Worm (Caenorhabditis elegans) whole organism, young adult: ENCODE data around the gene rpt-1.

Experiments
- B0019.2 ChIP-seq: fragments of 200-800 bp; sonication (Bioruptor generic); conservative IDR thresholded peaks from 2 replicates; pipeline ENCODE4 v1.3.6; 2022; ENCODE audit warnings: missing genetic modification reagents, missing genetic modification characterization, missing compliant biosample characterization
- B0035.1 ChIP-seq: sonication (generic microtip); optimal IDR thresholded peaks from 2 replicates; lab custom pipeline; 2016; ENCODE audit warnings: missing genetic modification characterization, mild to moderate bottlenecking, missing compliant biosample characterization, missing genotype, missing genetic modification reagents
- B0261.1 ChIP-seq: sonication (generic microtip); optimal IDR thresholded peaks from 2 replicates; lab custom pipeline; 2016; ENCODE audit warnings: mild to moderate bottlenecking, missing genetic modification characterization, moderate library complexity, missing compliant biosample characterization
- F22D6.2 ChIP-seq: sonication (generic microtip); optimal IDR thresholded peaks from 2 replicates; lab custom pipeline; 2016; ENCODE audit warnings: mild to moderate bottlenecking, missing genetic modification characterization, missing compliant biosample characterization
- F39B2.1 ChIP-seq: fragments of 200-800 bp; sonication (Bioruptor generic); IDR thresholded peaks from 2 replicates; pipeline ENCODE4 v1.3.6; 2022; ENCODE audit warnings: missing genetic modification reagents, missing genetic modification characterization, missing compliant biosample characterization
- F49E8.2 ChIP-seq: sonication (generic microtip); optimal IDR thresholded peaks from 3 replicates; lab custom pipeline; 2017; ENCODE audit warnings: missing genetic modification characterization, mild to moderate bottlenecking, missing compliant biosample characterization, antibody characterized with exemption, moderate library complexity; ENCODE audit not compliant: insufficient read depth
- F57A8.1 ChIP-seq: fragments of 200-800 bp; sonication (Bioruptor generic); optimal IDR thresholded peaks from 2 replicates; lab custom pipeline; 2018; ENCODE audit warnings: mild to moderate bottlenecking, missing genetic modification characterization, moderate library complexity, missing compliant biosample characterization
- F57C9.4 ChIP-seq: sonication (generic microtip); optimal IDR thresholded peaks from 2 replicates; lab custom pipeline; 2017; ENCODE audit warnings: mild to moderate bottlenecking, missing genetic modification characterization, missing compliant biosample characterization
- K11D2.4 ChIP-seq: fragments of 200-800 bp; sonication (Bioruptor generic); IDR thresholded peaks from 2 replicates; pipeline ENCODE4 v1.3.6; 2022; ENCODE audit warnings: missing genetic modification reagents, missing genetic modification characterization, missing compliant biosample characterization
- K12H6.12 ChIP-seq: fragments of 200-800 bp; sonication (Bioruptor generic); optimal IDR thresholded peaks from 2 replicates; lab custom pipeline; 2018; ENCODE audit warnings: mild to moderate bottlenecking, missing genetic modification characterization, missing compliant biosample characterization
- T26A5.8 ChIP-seq: sonication (generic microtip); optimal IDR thresholded peaks from 2 replicates; lab custom pipeline; 2016; ENCODE audit warnings: missing genetic modification characterization, missing compliant biosample characterization
- Y53G8AR.9 ChIP-seq: fragments of 200-800 bp; sonication (Bioruptor generic); conservative IDR thresholded peaks from 2 replicates; pipeline ENCODE4 v1.3.6; 2022; ENCODE audit warnings: missing genetic modification reagents, missing genetic modification characterization, missing compliant biosample characterization
- Y79H2A.3 ChIP-seq: fragments of 200-800 bp; sonication (Bioruptor generic); conservative IDR thresholded peaks from 2 replicates; pipeline ENCODE4 v1.3.6; 2022; ENCODE audit warnings: missing genetic modification reagents, missing genetic modification characterization, missing compliant biosample characterization
- ZK185.1 ChIP-seq: sonication (generic microtip); optimal IDR thresholded peaks from 2 replicates; lab custom pipeline; 2016; ENCODE audit warnings: mild to moderate bottlenecking, missing genetic modification characterization, missing compliant biosample characterization; ENCODE audit not compliant: poor library complexity, severe bottlenecking
- bed-2 ChIP-seq: fragments of 200-800 bp; sonication (Bioruptor generic); IDR thresholded peaks from 2 replicates; pipeline ENCODE4 v1.3.6; 2022; ENCODE audit warnings: missing genetic modification reagents, missing genetic modification characterization, missing compliant biosample characterization
- chd-7 ChIP-seq: sonication (generic microtip); optimal IDR thresholded peaks from 2 replicates; lab custom pipeline; 2016; ENCODE audit warnings: mild to moderate bottlenecking, missing genetic modification characterization, moderate library complexity, missing compliant biosample characterization
- die-1 ChIP-seq: sonication (generic microtip); optimal IDR thresholded peaks from 2 replicates; lab custom pipeline; 2016; ENCODE audit warnings: missing genotype, mild to moderate bottlenecking, missing genetic modification characterization, missing compliant biosample characterization
- dpl-1 ChIP-seq: fragments of 150-350 bp; optimal IDR thresholded peaks from 2 replicates; lab custom pipeline; 2014; ENCODE audit warnings: missing biosample characterization, missing genetic modification reagents, missing genetic modification characterization
- efl-1 ChIP-seq: fragments of 150-350 bp; optimal IDR thresholded peaks from 2 replicates; lab custom pipeline; 2014; ENCODE audit warnings: missing biosample characterization, missing genetic modification reagents, missing genetic modification characterization
- egl-44 ChIP-seq: fragments of 200-800 bp; sonication (Bioruptor generic); IDR thresholded peaks from 2 replicates; pipeline ENCODE4 v1.3.6; 2022; ENCODE audit warnings: missing genetic modification reagents, missing genetic modification characterization, missing compliant biosample characterization
- ekl-4 ChIP-seq: fragments of 200-800 bp; sonication (Bioruptor generic); IDR thresholded peaks from 2 replicates; pipeline ENCODE4 v1.3.6; 2022; ENCODE audit warnings: missing genetic modification reagents, missing genetic modification characterization, missing compliant biosample characterization
- gei-17 ChIP-seq: fragments of 200-800 bp; sonication (Bioruptor generic); optimal IDR thresholded peaks from 2 replicates; lab custom pipeline; 2018; ENCODE audit warnings: mild to moderate bottlenecking, missing genetic modification characterization, missing compliant biosample characterization
- him-1 ChIP-seq: sonication (generic microtip); optimal IDR thresholded peaks from 2 replicates; lab custom pipeline; 2016; ENCODE audit warnings: missing genotype, missing genetic modification reagents, missing genetic modification characterization, missing compliant biosample characterization
- hlh-12 ChIP-seq: sonication (generic microtip); optimal IDR thresholded peaks from 2 replicates; lab custom pipeline; 2016; ENCODE audit warnings: missing genetic modification characterization, missing compliant biosample characterization
- hsf-1 ChIP-seq: fragments of 200-800 bp; sonication (Bioruptor generic); IDR thresholded peaks from 2 replicates; pipeline ENCODE4 v1.3.6; 2022; ENCODE audit warnings: missing genetic modification reagents, missing genetic modification characterization, missing compliant biosample characterization
- lag-1 ChIP-seq: fragments of 200-800 bp; sonication (Bioruptor generic); IDR thresholded peaks from 2 replicates; pipeline ENCODE4 v1.3.6; 2022; ENCODE audit warnings: missing genetic modification reagents, missing genetic modification characterization, missing compliant biosample characterization
- lin-26 ChIP-seq: fragments of 200-800 bp; sonication (Bioruptor generic); IDR thresholded peaks from 2 replicates; pipeline ENCODE4 v1.3.6; 2022; ENCODE audit warnings: missing genetic modification reagents, missing genetic modification characterization, missing compliant biosample characterization
- lin-54 ChIP-seq: fragments of 200-800 bp; sonication (Bioruptor generic); optimal IDR thresholded peaks from 2 replicates; lab custom pipeline; 2018; ENCODE audit warnings: mild to moderate bottlenecking, missing genetic modification characterization, missing compliant biosample characterization
- lir-1 ChIP-seq: fragments of 200-800 bp; sonication (Bioruptor generic); conservative IDR thresholded peaks from 2 replicates; pipeline ENCODE4 v1.3.6; 2022; ENCODE audit warnings: missing genetic modification reagents, missing genetic modification characterization, missing compliant biosample characterization
- lsl-1 ChIP-seq: fragments of 200-800 bp; sonication (Bioruptor generic); optimal IDR thresholded peaks from 2 replicates; lab custom pipeline; 2018; ENCODE audit warnings: mild to moderate bottlenecking, missing genetic modification characterization, moderate library complexity, missing compliant biosample characterization
- lsy-27 ChIP-seq: sonication (generic microtip); optimal IDR thresholded peaks from 2 replicates; lab custom pipeline; 2017; ENCODE audit warnings: missing genetic modification characterization, mild to moderate bottlenecking, missing compliant biosample characterization, antibody characterized with exemption, missing genotype, borderline replicate concordance; ENCODE audit not compliant: insufficient read depth
- madf-10 ChIP-seq: sonication (generic microtip); optimal IDR thresholded peaks from 2 replicates; lab custom pipeline; 2016; ENCODE audit warnings: mild to moderate bottlenecking, missing genetic modification characterization, missing compliant biosample characterization
- madf-3 ChIP-seq: fragments of 200-800 bp; sonication (Bioruptor generic); IDR thresholded peaks from 2 replicates; pipeline ENCODE4 v1.3.6; 2022; ENCODE audit warnings: missing genetic modification reagents, missing genetic modification characterization, missing compliant biosample characterization
- mel-28 ChIP-seq: sonication (generic microtip); optimal IDR thresholded peaks from 2 replicates; lab custom pipeline; 2016; ENCODE audit warnings: borderline replicate concordance, mild to moderate bottlenecking, missing genetic modification characterization, missing compliant biosample characterization
- mes-4 ChIP-seq: sonication (generic microtip); optimal IDR thresholded peaks from 2 replicates; lab custom pipeline; 2016; ENCODE audit warnings: missing genotype, missing genetic modification characterization, missing compliant biosample characterization
- mxl-1 ChIP-seq: sonication (generic microtip); optimal IDR thresholded peaks from 2 replicates; lab custom pipeline; 2016; ENCODE audit warnings: missing genetic modification characterization, missing compliant biosample characterization
- nfya-1 ChIP-seq: sonication (generic microtip); optimal IDR thresholded peaks from 2 replicates; lab custom pipeline; 2017; ENCODE audit warnings: antibody characterized with exemption, missing compliant biosample characterization, missing genetic modification characterization, borderline replicate concordance; ENCODE audit not compliant: insufficient read depth
- nfyb-1 ChIP-seq: fragments of 200-800 bp; sonication (Bioruptor generic); IDR thresholded peaks from 2 replicates; pipeline ENCODE4 v1.3.6; 2022; ENCODE audit warnings: missing genetic modification reagents, missing genetic modification characterization, missing compliant biosample characterization
- nhr-27 ChIP-seq: fragments of 200-800 bp; sonication (Bioruptor generic); optimal IDR thresholded peaks from 2 replicates; lab custom pipeline; 2018; ENCODE audit warnings: mild to moderate bottlenecking, missing genetic modification characterization, moderate library complexity, missing compliant biosample characterization
- snpc-1.3 ChIP-seq: sonication (generic microtip); optimal IDR thresholded peaks from 2 replicates; lab custom pipeline; 2017; ENCODE audit warnings: missing genetic modification characterization, mild to moderate bottlenecking, missing compliant biosample characterization, antibody characterized with exemption, moderate library complexity, missing genotype, missing genetic modification reagents; ENCODE audit not compliant: insufficient read depth
- snpc-4 ChIP-seq, 5 experiments: fragments of 150-350 bp in 1 of 5; sonication (generic microtip) in 4 of 5; optimal IDR thresholded peaks; 2 replicates each; lab custom pipeline; 2014 to 2018; ENCODE audit warnings: missing genetic modification characterization in 5 of 5, missing biosample characterization in 3 of 5, antibody characterized with exemption in 2 of 5, mild to moderate bottlenecking in 2 of 5, missing compliant biosample characterization in 2 of 5, missing genotype in 2 of 5, moderate library complexity in 2 of 5, missing genetic modification reagents in 1 of 5
- tlf-1 ChIP-seq: fragments of 200-800 bp; sonication (Bioruptor generic); optimal IDR thresholded peaks from 2 replicates; lab custom pipeline; 2018; ENCODE audit warnings: mild to moderate bottlenecking, missing genetic modification characterization, missing compliant biosample characterization
- unc-62 ChIP-seq: fragments of 150-350 bp; optimal IDR thresholded peaks from 2 replicates; lab custom pipeline; 2014; ENCODE audit warnings: missing biosample characterization, missing genetic modification reagents, missing genetic modification characterization
- ztf-18 ChIP-seq: sonication (generic microtip); optimal IDR thresholded peaks from 2 replicates; lab custom pipeline; 2016; ENCODE audit warnings: missing genotype, mild to moderate bottlenecking, missing genetic modification characterization, missing compliant biosample characterization
- ztf-6 ChIP-seq: fragments of 200-800 bp; sonication (Bioruptor generic); IDR thresholded peaks from 2 replicates; pipeline ENCODE4 v1.3.6; 2022; ENCODE audit warnings: missing genetic modification reagents, missing genetic modification characterization, missing compliant biosample characterization

The rpt-1 gene

DNA sequence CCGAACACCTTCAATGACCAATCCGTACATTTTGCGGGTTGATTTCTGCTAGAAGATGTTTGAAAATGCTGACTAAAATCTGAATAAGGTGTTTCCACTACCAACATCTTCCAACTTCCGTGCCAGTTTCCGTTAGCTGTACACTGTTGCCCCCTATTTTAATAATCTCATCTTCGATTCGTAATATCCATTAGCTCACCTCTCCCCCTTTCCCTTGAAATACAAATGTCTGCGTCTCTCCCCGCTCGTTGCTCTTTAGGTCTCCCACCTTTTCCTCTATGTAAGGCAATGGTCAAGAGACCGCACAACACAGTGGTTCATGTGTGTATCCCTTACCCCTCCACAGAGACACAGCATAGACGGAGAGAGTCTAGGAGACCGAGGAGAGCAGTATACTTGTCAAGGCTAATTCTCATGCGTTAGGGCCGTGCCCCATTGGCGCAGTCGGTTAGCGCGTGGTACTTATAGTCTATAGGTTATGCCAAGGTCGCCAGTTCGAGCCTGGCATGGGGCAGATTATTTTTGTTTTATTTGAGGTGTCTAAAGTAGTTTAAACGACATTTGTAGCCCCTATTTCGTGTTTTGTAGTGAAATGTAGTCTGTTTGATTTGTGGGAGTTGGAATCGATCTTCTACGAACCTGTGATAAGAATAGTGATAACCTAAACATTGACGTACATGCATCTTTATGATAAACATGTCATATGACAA lies 19.7 kb upstream of the rpt-1 start, which contains the start of gene gcy-33 (continued):
- TF ChIP-seq F49E8.2 (tag; lab: Kevin White, UChicago) (peak; percentile 59), dpl-1 (GFP tag; lab: Kevin White, UChicago) (no peak), lin-54 (GFP tag; lab: Kevin White, UChicago) (peak; percentile 73), ekl-4 (GFP tag; lab: Robert Waterston, UW) (peak; percentile 91), hsf-1 (GFP tag; lab: Robert Waterston, UW) (peak; percentile 68), hlh-12 (peak; percentile 64), madf-10 (tag; lab: Kevin White, UChicago) (peak; percentile 89), K12H6.12 (tag; lab: Kevin White, UChicago) (peak; percentile 70), bed-2 (0 out of 2 replicates have a peak, but pooled peaks have one; percentile 73), T26A5.8 (tag; lab: Kevin White, UChicago) (peak; percentile 83), B0035.1 (peak; percentile 72), nfya-1 (tag; lab: Kevin White, UChicago) (no peak), nfyb-1 (GFP tag; lab: Robert Waterston, UW) (peak; percentile 95), lir-1 (GFP tag; lab: Robert Waterston, UW) (peak; percentile 59; the same call in 1 of the 2 replicates), mes-4 (peak; percentile 46), F57C9.4 (tag; lab: Kevin White, UChicago) (no peak), K11D2.4 (GFP tag; lab: Robert Waterston, UW) (0 out of 2 replicates have a peak, but pooled peaks have one; percentile 54), die-1 (tag; lab: Kevin White, UChicago) (peak; percentile 89), him-1 (tag; lab: Kevin White, UChicago) (peak; percentile 93), snpc-1.3 (tag; lab: Kevin White, UChicago) (peak; percentile 87), lag-1 (GFP tag; lab: Robert Waterston, UW) (peak; percentile 85; the same call in 1 of the 2 replicates), lsy-27 (tag; lab: Kevin White, UChicago) (peak; percentile 64), nhr-27 (tag; lab: Kevin White, UChicago) (peak; percentile 81), unc-62 (GFP tag; lab: Kevin White, UChicago) (no peak), ZK185.1 (tag; lab: Kevin White, UChicago) (peak; percentile 85), B0019.2 (GFP tag; lab: Robert Waterston, UW) (no peak), F22D6.2 (tag; lab: Kevin White, UChicago) (peak; percentile 23), ztf-6 (peak; percentile 63; the same call in 1 of the 2 replicates), mel-28 (no peak), chd-7 (tag; lab: Kevin White, UChicago) (peak; percentile 93), Y53G8AR.9 (GFP tag; lab: Robert Waterston, UW) (peak; percentile 66; the same call in 1 of the 2 replicates), B0261.1 (tag; lab: Kevin White, UChicago) (peak; percentile 95), mxl-1 (tag; lab: Kevin White, UChicago) (peak; percentile 73), tlf-1 (peak; percentile 75), F39B2.1 (GFP tag; lab: Robert Waterston, UW) (0 out of 2 replicates have a peak, but pooled peaks have one; percentile 7), gei-17 (GFP tag; lab: Kevin White, UChicago) (peak; percentile 77), ztf-18 (tag; lab: Kevin White, UChicago) (peak; percentile 75), madf-3 (GFP tag; lab: Robert Waterston, UW) (peak; percentile 91), Y79H2A.3 (GFP tag; lab: Robert Waterston, UW) (0 out of 2 replicates have a peak, but pooled peaks have one; percentile 19), F57A8.1 (GFP tag; lab: Kevin White, UChicago) (peak; percentile 83), lin-26 (GFP tag; lab: Robert Waterston, UW) (peak; percentile 92), egl-44 (GFP tag; lab: Robert Waterston, UW) (peak; percentile 90), snpc-4 (GFP tag; optimal IDR thresholded peaks at IDR 0.05; lab: Kevin White, UChicago) (no peak), snpc-4 (tag; optimal IDR thresholded peaks at IDR 0.05; lab: Kevin White, UChicago) (peak; percentile 42 to 87 (median 76)), efl-1 (GFP tag; lab: Kevin White, UChicago) (no peak), lsl-1 (GFP tag; lab: Kevin White, UChicago) (peak; percentile 54)
